Worm (Caenorhabditis elegans): ENCODE results near the gene C18A3.7.

C18A3.7 gene

DNA sequence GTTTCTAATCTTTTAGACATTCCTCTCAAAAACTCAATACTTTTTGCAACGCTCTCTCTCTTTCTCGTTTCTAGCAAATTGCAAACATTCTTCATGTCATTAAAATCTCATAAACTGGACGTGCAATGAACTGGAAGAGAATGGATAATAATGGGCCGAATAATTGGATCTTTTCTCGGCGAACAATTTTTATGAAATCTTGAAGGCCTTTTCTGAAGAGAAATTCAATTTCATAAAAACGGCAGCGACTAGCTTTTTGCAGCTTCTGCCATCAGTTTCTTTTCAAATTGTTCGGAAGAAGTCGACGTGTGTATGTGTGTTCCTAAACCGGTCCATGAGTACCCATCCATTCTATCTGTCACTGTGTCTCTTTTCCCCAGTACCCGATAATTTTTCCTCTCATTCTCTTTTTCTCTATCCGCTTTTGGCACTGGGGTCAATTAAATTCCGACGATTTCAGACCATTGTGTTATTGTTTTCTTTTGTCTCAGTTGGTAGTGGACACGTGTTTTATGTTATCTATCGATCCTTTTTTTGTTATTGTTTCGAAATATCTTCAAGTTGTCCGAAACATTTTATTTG is 27.5 kb downstream of the C18A3.7 start:
- no peak for TF ChIP-seq cebp-1 (GFP tag; IDR thresholded peaks at IDR 0.05)
- peak; percentile 28 for TF ChIP-seq cebp-1 (tag; optimal IDR thresholded peaks at IDR 0.05)
- no peak for TF ChIP-seq B0261.1 (tag; optimal IDR thresholded peaks at IDR 0.05)

DNA sequence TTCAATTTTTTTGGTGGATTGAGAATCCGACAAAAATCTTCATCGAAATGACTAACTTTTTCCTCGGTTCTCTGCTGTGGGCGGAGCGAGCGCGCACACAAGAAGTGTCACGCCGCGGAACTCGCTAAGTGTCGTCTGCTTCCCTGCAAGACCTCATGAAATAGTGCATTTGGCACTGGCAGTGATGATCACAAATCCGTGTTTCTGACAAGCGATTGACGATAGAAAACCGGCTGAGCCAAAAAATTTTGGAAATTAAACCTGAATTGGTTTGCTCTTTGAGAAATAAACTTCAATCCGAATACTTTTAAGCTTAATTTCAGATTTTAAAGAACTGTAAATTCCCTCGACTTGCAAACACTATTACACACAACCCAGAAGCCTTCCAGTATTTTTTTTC is 28.8 kb downstream of the C18A3.7 start:
- TF ChIP-seq lin-40 (tag; optimal IDR thresholded peaks at IDR 0.05) = peak; percentile 49
- TF ChIP-seq ceh-58 (GFP tag; IDR thresholded peaks at IDR 0.05) = no peak
- TF ChIP-seq B0336.3 (GFP tag; IDR thresholded peaks at IDR 0.05) = peak; percentile 60; the same call in 1 of the 2 replicates
- peak; percentile 72; the same call in 1 of the 2 replicates for TF ChIP-seq Y53G8AR.9 (GFP tag; conservative IDR thresholded peaks at IDR 0.05)
- peak; percentile 59 for TF ChIP-seq lsl-1 (GFP tag; optimal IDR thresholded peaks at IDR 0.05)
- peak; percentile 62 for TF ChIP-seq Y56A3A.18 (GFP tag; IDR thresholded peaks at IDR 0.05)
- TF ChIP-seq T07F8.4 (tag; optimal IDR thresholded peaks at IDR 0.05) = no peak
- TF ChIP-seq gei-17 (GFP tag; optimal IDR thresholded peaks at IDR 0.05) = no peak
- peak; percentile 23 for TF ChIP-seq chd-7 (tag; optimal IDR thresholded peaks at IDR 0.05)
- peak; percentile 9 for TF ChIP-seq ceh-27 (GFP tag; optimal IDR thresholded peaks at IDR 0.05)
- peak; percentile 6 for TF ChIP-seq atf-7 (tag; optimal IDR thresholded peaks at IDR 0.05)
- TF ChIP-seq hlh-12 (tag; optimal IDR thresholded peaks at IDR 0.05) = no peak
- TF ChIP-seq F33H1.4 (GFP tag; IDR thresholded peaks at IDR 0.05) = peak; percentile 49; the same call in 1 of the 2 replicates
- no peak for TF ChIP-seq hlh-26 (GFP tag; conservative IDR thresholded peaks at IDR 0.05)
- no peak for TF ChIP-seq B0261.1 (tag; optimal IDR thresholded peaks at IDR 0.05)
- peak; percentile 92 for TF ChIP-seq snpc-3.4 (tag; optimal IDR thresholded peaks at IDR 0.05)
- TF ChIP-seq Y95B8A.8 (GFP tag; IDR thresholded peaks at IDR 0.05) = no peak
- peak; percentile 96 for TF ChIP-seq pbrm-1 (GFP tag; IDR thresholded peaks at IDR 0.05)
- no peak for TF ChIP-seq cebp-1 (GFP tag; IDR thresholded peaks at IDR 0.05)
- TF ChIP-seq cebp-1 (tag; optimal IDR thresholded peaks at IDR 0.05) = peak; percentile 50
- TF ChIP-seq ZK185.1 (tag; optimal IDR thresholded peaks at IDR 0.05; ENCODE audit: poor library complexity, severe bottlenecking) = peak; percentile 10
- peak in 1 of 3 experiments; percentile 15 for TF ChIP-seq lin-35 (GFP tag; optimal IDR thresholded peaks at IDR 0.05)
- TF ChIP-seq attf-3 (GFP tag; conservative IDR thresholded peaks at IDR 0.05) = no peak
- 0 out of 2 replicates have a peak, but pooled peaks have one; percentile 20 for TF ChIP-seq hsf-1 (GFP tag; IDR thresholded peaks at IDR 0.05)
- no peak for TF ChIP-seq attf-5 (GFP tag; optimal IDR thresholded peaks at IDR 0.05)
- TF ChIP-seq him-1 (tag; optimal IDR thresholded peaks at IDR 0.05) = peak; percentile 88
- TF ChIP-seq rcor-1 (GFP tag; IDR thresholded peaks at IDR 0.05) = peak; percentile 48; the same call in 1 of the 2 replicates
- peak; percentile 86 for TF ChIP-seq ama-1 (optimal IDR thresholded peaks at IDR 0.05)
- no peak for TF ChIP-seq ama-1 (GFP tag; optimal IDR thresholded peaks at IDR 0.05)
- peak; percentile 78 for TF ChIP-seq snpc-1.3 (tag; optimal IDR thresholded peaks at IDR 0.05; ENCODE audit: insufficient read depth)
- TF ChIP-seq athp-1 (tag; optimal IDR thresholded peaks at IDR 0.05) = no peak
- peak; percentile 97 for TF ChIP-seq snpc-4 (GFP tag; optimal IDR thresholded peaks at IDR 0.05)
- peak; percentile 98 to 99 (median 98) for TF ChIP-seq snpc-4 (tag; optimal IDR thresholded peaks at IDR 0.05)
- no peak for TF ChIP-seq F22D6.2 (tag; optimal IDR thresholded peaks at IDR 0.05)
- no peak for TF ChIP-seq let-526 (GFP tag; IDR thresholded peaks at IDR 0.05)
- peak; percentile 23 for TF ChIP-seq lin-54 (GFP tag; optimal IDR thresholded peaks at IDR 0.05)
- no peak for TF ChIP-seq ceh-79 (tag; optimal IDR thresholded peaks at IDR 0.05)
- TF ChIP-seq F39B2.1 (GFP tag; IDR thresholded peaks at IDR 0.05) = no peak
- TF ChIP-seq hmg-1.2 (GFP tag; IDR thresholded peaks at IDR 0.05) = peak; percentile 87
- TF ChIP-seq lsy-27 (tag; optimal IDR thresholded peaks at IDR 0.05; ENCODE audit: borderline replicate concordance, insufficient read depth) = peak; percentile 88
- TF ChIP-seq mcd-1 (GFP tag; IDR thresholded peaks at IDR 0.05) = peak; percentile 77
- peak; percentile 39 for TF ChIP-seq F23B12.7 (tag; optimal IDR thresholded peaks at IDR 0.05; ENCODE audit: insufficient read depth)
- TF ChIP-seq tbp1 (GFP tag; optimal IDR thresholded peaks at IDR 0.05) = peak; percentile 78
- no peak for TF ChIP-seq T26A5.8 (tag; optimal IDR thresholded peaks at IDR 0.05)
- TF ChIP-seq aptf-2 (GFP tag; conservative IDR thresholded peaks at IDR 0.05) = no peak

Measured in whole organism, young adult.